Fruit fly (Drosophila melanogaster): ENCODE results near the gene ntc.

ntc gene

DNA sequence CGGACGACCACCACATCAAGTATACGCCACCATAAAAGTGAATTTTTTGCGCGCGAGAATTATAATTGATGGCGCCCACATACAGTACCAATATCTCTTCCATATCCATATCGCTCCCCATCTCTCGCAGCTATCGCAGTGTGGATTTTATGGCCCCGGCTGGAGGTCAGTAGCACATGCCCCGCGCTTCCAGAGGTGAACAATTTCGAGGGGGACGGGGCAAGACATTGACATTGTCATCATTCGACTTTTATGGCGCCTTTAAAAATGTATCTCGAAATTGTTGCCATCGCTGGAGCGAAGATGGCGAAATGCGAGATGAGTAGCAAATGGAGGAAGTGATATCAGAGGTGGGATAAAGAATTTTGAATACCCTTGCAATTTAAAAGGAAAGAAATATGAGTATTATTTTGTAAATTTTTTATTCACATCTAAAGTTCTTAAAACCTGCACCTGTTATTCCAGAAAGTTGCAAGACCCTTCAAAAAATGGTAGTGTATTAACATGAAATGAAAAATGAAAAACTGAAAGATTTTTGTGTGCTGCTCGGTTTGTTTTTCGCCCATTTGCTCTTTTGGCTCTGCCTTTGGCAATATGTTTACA, 45.8 kb downstream of the ntc start (continued):
- TF ChIP-seq BEAF-32 (GFP tag; optimal IDR thresholded peaks at IDR 0.05) (no peak), mirr (GFP tag; optimal IDR thresholded peaks at IDR 0.05) (peak; percentile 24), ssp (GFP tag; IDR thresholded peaks at IDR 0.05) (no peak), slp2 (GFP tag; optimal IDR thresholded peaks at IDR 0.05) (no peak), CG12299 (tag; optimal IDR thresholded peaks at IDR 0.05) (no peak), Doc3 (GFP tag; IDR thresholded peaks at IDR 0.05; ENCODE audit: partially characterized antibody) (no peak), pan (optimal IDR thresholded peaks at IDR 0.05) (no peak), pan (GFP tag; optimal IDR thresholded peaks at IDR 0.05 in 1 of 2, IDR thresholded peaks at IDR 0.05 in 1 of 2) (peak in 1 of 2 experiments; percentile 65), CG17912 (GFP tag; optimal IDR thresholded peaks at IDR 0.05) (no peak), CG7786 (GFP tag; optimal IDR thresholded peaks at IDR 0.05) (peak; percentile 10), CG6254 (GFP tag; optimal IDR thresholded peaks at IDR 0.05) (no peak), Stat92E (GFP tag; optimal IDR thresholded peaks at IDR 0.05) (no peak), Spps (tag; optimal IDR thresholded peaks at IDR 0.05) (no peak), Vsx1 (GFP tag; optimal IDR thresholded peaks at IDR 0.05) (no peak), onecut (GFP tag; IDR thresholded peaks at IDR 0.05) (no peak), exex (tag; optimal IDR thresholded peaks at IDR 0.05) (no peak), Dll (GFP tag; IDR thresholded peaks at IDR 0.05; ENCODE audit: partially characterized antibody) (no peak), grn (GFP tag; optimal IDR thresholded peaks at IDR 0.05) (no peak), jigr1 (GFP tag; IDR thresholded peaks at IDR 0.05) (no peak), CG8765 (GFP tag; IDR thresholded peaks at IDR 0.05) (no peak), tx (GFP tag; optimal IDR thresholded peaks at IDR 0.05) (no peak), sqz (GFP tag; optimal IDR thresholded peaks at IDR 0.05) (no peak), CG4820 (GFP tag; optimal IDR thresholded peaks at IDR 0.05) (no peak), CG13775 (GFP tag; optimal IDR thresholded peaks at IDR 0.05) (no peak), sens (GFP tag) (peak; percentile 69), H15 (GFP tag; IDR thresholded peaks at IDR 0.05) (0 out of 3 replicates have a peak, but pooled peaks have one; percentile 10), CG6813 (GFP tag; optimal IDR thresholded peaks at IDR 0.05) (no peak), trh (GFP tag; optimal IDR thresholded peaks at IDR 0.05) (peak; percentile 17), sima (GFP tag; optimal IDR thresholded peaks at IDR 0.05) (no peak), CG3065 (GFP tag; optimal IDR thresholded peaks at IDR 0.05) (no peak), vfl (GFP tag; optimal IDR thresholded peaks at IDR 0.05) (no peak), CG12942 (GFP tag; optimal IDR thresholded peaks at IDR 0.05) (no peak), CG14965 (GFP tag; optimal IDR thresholded peaks at IDR 0.05; ENCODE audit: borderline replicate concordance) (no peak), ranshi (GFP tag; IDR thresholded peaks at IDR 0.05) (peak; percentile 63; the same call in 1 of the 2 replicates), Ets65A (GFP tag) (no peak), stwl (tag; optimal IDR thresholded peaks at IDR 0.05) (no peak), CG5953 (GFP tag; IDR thresholded peaks at IDR 0.05) (no peak), zfh1 (GFP tag; IDR thresholded peaks at IDR 0.05) (peak; percentile 46; the same call in 1 of the 3 replicates), jumu (GFP tag; optimal IDR thresholded peaks at IDR 0.05) (no peak), slou (GFP tag; optimal IDR thresholded peaks at IDR 0.05) (peak; percentile 19), CG12155 (GFP tag; optimal IDR thresholded peaks at IDR 0.05) (peak; percentile 7), p53 (GFP tag; optimal IDR thresholded peaks at IDR 0.05) (no peak), CG16863 (GFP tag; optimal IDR thresholded peaks at IDR 0.05) (no peak), Dad (GFP tag; optimal IDR thresholded peaks at IDR 0.05) (no peak), CG7963 (GFP tag; IDR thresholded peaks at IDR 0.05; ENCODE audit: partially characterized antibody) (no peak), CG12071 (GFP tag; optimal IDR thresholded peaks at IDR 0.05) (peak; percentile 46), vvl (GFP tag; IDR thresholded peaks at IDR 0.05) (peak; percentile 20; the same call in 1 of the 2 replicates), Drgx (GFP tag; IDR thresholded peaks at IDR 0.05) (no peak), kah (GFP tag; optimal IDR thresholded peaks at IDR 0.05) (no peak), fru (optimal IDR thresholded peaks at IDR 0.05) (no peak), Camta (GFP tag; optimal IDR thresholded peaks at IDR 0.05) (peak; percentile 28)
